Fruit fly (Drosophila melanogaster): ENCODE measurements around the gene CG34448.

Gene CG34448

DNA sequence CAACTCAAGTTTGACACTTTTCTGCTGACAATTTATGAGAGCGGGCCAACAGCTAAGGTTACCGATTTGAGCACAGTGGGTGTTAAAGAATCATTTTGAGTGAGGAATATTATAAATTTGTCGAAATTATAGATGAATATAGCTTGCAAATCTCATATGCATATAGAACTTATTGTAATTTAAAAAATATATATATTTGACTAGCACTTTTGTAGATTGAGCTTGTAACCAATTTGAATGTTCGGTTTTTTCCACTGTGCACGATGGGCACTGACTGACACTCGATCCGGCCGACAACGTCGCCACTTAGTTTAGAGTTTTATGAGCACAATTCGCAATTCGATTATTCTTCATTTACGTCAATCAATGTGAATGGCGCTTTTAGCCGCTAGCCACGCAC, 19.3 kb downstream of the CG34448 start (continued):
- TF ChIP-seq CG12219 (GFP tag; optimal IDR thresholded peaks at IDR 0.05) (no peak), MESR4 (GFP tag; optimal IDR thresholded peaks at IDR 0.05) (no peak), CG33213 (GFP tag; optimal IDR thresholded peaks at IDR 0.05) (no peak), gce (GFP tag; IDR thresholded peaks at IDR 0.05) (no peak), ci (GFP tag; IDR thresholded peaks at IDR 0.05) (no peak), ara (GFP tag; IDR thresholded peaks at IDR 0.05) (no peak), Dp (GFP tag; optimal IDR thresholded peaks at IDR 0.05) (no peak), abd-A (tag; optimal IDR thresholded peaks at IDR 0.05) (no peak), NC2β (GFP tag; optimal IDR thresholded peaks at IDR 0.05) (no peak), btn (GFP tag; optimal IDR thresholded peaks at IDR 0.05) (no peak), CoRest (tag; optimal IDR thresholded peaks at IDR 0.05) (no peak), CG3065 (GFP tag; optimal IDR thresholded peaks at IDR 0.05) (no peak), gcm (GFP tag; optimal IDR thresholded peaks at IDR 0.05) (no peak), grn (GFP tag; optimal IDR thresholded peaks at IDR 0.05) (no peak), CG10366 (GFP tag; IDR thresholded peaks at IDR 0.05) (peak; percentile 11; the same call in 1 of the 2 replicates), CG9727 (GFP tag; optimal IDR thresholded peaks at IDR 0.05) (no peak), Lpt (GFP tag; optimal IDR thresholded peaks at IDR 0.05) (no peak), Hr3 (GFP tag; optimal IDR thresholded peaks at IDR 0.05) (no peak), CG15011 (GFP tag; optimal IDR thresholded peaks at IDR 0.05) (no peak), odd (GFP tag; optimal IDR thresholded peaks at IDR 0.05) (no peak), CG1233 (GFP tag; optimal IDR thresholded peaks at IDR 0.05) (no peak), chn (GFP tag; optimal IDR thresholded peaks at IDR 0.05) (no peak), CG31365 (tag; optimal IDR thresholded peaks at IDR 0.05) (no peak), CG10147 (GFP tag; optimal IDR thresholded peaks at IDR 0.05) (no peak), HLH3B (GFP tag; IDR thresholded peaks at IDR 0.05) (0 out of 2 replicates have a peak, but pooled peaks have one; percentile 10), Dek (tag; optimal IDR thresholded peaks at IDR 0.05) (no peak), nerfin-2 (GFP tag; IDR thresholded peaks at IDR 0.05; ENCODE audit: partially characterized antibody) (no peak), CG14965 (GFP tag; optimal IDR thresholded peaks at IDR 0.05; ENCODE audit: borderline replicate concordance) (no peak), CG3838 (GFP tag; optimal IDR thresholded peaks at IDR 0.05) (no peak), sens-2 (GFP tag; IDR thresholded peaks at IDR 0.05) (no peak), nerfin-1 (tag; optimal IDR thresholded peaks at IDR 0.05) (no peak), CG5953 (GFP tag; IDR thresholded peaks at IDR 0.05) (no peak), CG8388 (GFP tag; optimal IDR thresholded peaks at IDR 0.05) (peak; percentile 23), CG4707 (GFP tag; optimal IDR thresholded peaks at IDR 0.05) (no peak), ham (GFP tag; IDR thresholded peaks at IDR 0.05) (no peak), lab (GFP tag; optimal IDR thresholded peaks at IDR 0.05) (peak; percentile 4), CG1603 (tag; optimal IDR thresholded peaks at IDR 0.05) (no peak), zen2 (GFP tag; IDR thresholded peaks at IDR 0.05; ENCODE audit: partially characterized antibody) (no peak), Atf-2 (GFP tag; optimal IDR thresholded peaks at IDR 0.05) (no peak), gem (tag; optimal IDR thresholded peaks at IDR 0.05) (peak; percentile 54), Atf3 (GFP tag; optimal IDR thresholded peaks at IDR 0.05) (no peak), CG10321 (GFP tag; IDR thresholded peaks at IDR 0.05) (no peak), vvl (GFP tag; IDR thresholded peaks at IDR 0.05) (peak; percentile 30; the same call in 1 of the 2 replicates), pita (GFP tag; optimal IDR thresholded peaks at IDR 0.05) (no peak), CG2875 (GFP tag; optimal IDR thresholded peaks at IDR 0.05) (no peak), HLH54F (GFP tag; optimal IDR thresholded peaks at IDR 0.05) (no peak), CG7745 (tag; optimal IDR thresholded peaks at IDR 0.05) (no peak), lmd (GFP tag; IDR thresholded peaks at IDR 0.05) (no peak), Oli (tag; optimal IDR thresholded peaks at IDR 0.05) (peak; percentile 24), unpg (GFP tag; optimal IDR thresholded peaks at IDR 0.05) (peak; percentile 27), CG11456 (GFP tag; IDR thresholded peaks at IDR 0.05) (no peak)
